Fruit fly (Drosophila melanogaster) whole organism, embryonic: Measurements from ENCODE around the gene baf.

Source experiments
- B-H1 ChIP-seq: fragments of 200-800 bp; sonication (Bioruptor generic); IDR thresholded peaks from 3 replicates; pipeline ENCODE4 v1.3.6; 2022; ENCODE audit warnings: missing biosample characterization, missing genetic modification characterization
- CG10267 ChIP-seq: fragments of 200-800 bp; sonication (Bioruptor generic); optimal IDR thresholded peaks from 2 replicates; lab custom pipeline; 2018; ENCODE audit warnings: missing biosample characterization, mild to moderate bottlenecking, missing genetic modification characterization, moderate library complexity
- CG10565 ChIP-seq: fragments of 200-800 bp; sonication (Bioruptor generic); optimal IDR thresholded peaks from 3 replicates; lab custom pipeline; 2016; ENCODE audit warnings: missing biosample characterization, mild to moderate bottlenecking, missing genetic modification characterization
- CG12391 ChIP-seq: fragments of 200-800 bp; sonication (Bioruptor generic); optimal IDR thresholded peaks from 3 replicates; lab custom pipeline; 2018; ENCODE audit warnings: missing biosample characterization, mild to moderate bottlenecking, missing genetic modification characterization, moderate library complexity
- CG12744 ChIP-seq: fragments of 200-800 bp; sonication (Bioruptor generic); optimal IDR thresholded peaks from 2 replicates; lab custom pipeline; 2016; ENCODE audit warnings: missing biosample characterization, missing genetic modification characterization
- CG15514 ChIP-seq: fragments of 200-800 bp; sonication (Bioruptor generic); optimal IDR thresholded peaks from 3 replicates; lab custom pipeline; 2017; ENCODE audit warnings: missing biosample characterization, missing genetic modification characterization, mild to moderate bottlenecking, moderate library complexity, missing genetic modification reagents
- CG15696 ChIP-seq: fragments of 200-800 bp; sonication (Bioruptor generic); optimal IDR thresholded peaks from 2 replicates; lab custom pipeline; 2019; ENCODE audit warnings: missing biosample characterization, mild to moderate bottlenecking, missing genetic modification characterization, moderate library complexity
- CG17612 ChIP-seq: fragments of 200-800 bp; sonication (Bioruptor generic); IDR thresholded peaks from 2 replicates; pipeline ENCODE4 v1.3.6; 2022; ENCODE audit warnings: missing biosample characterization, missing genetic modification characterization
- CG18764 ChIP-seq: fragments of 200-800 bp; sonication (Bioruptor generic); optimal IDR thresholded peaks from 3 replicates; lab custom pipeline; 2016; ENCODE audit warnings: missing biosample characterization, missing genetic modification characterization
- CG3065 ChIP-seq: fragments of 200-800 bp; sonication (Bioruptor generic); optimal IDR thresholded peaks from 2 replicates; lab custom pipeline; 2016; ENCODE audit warnings: missing biosample characterization, missing genetic modification characterization
- CG31224 ChIP-seq: fragments of 200-800 bp; sonication (Bioruptor generic); IDR thresholded peaks from 2 replicates; pipeline ENCODE4 v1.3.6; 2022; ENCODE audit warnings: missing biosample characterization, missing genetic modification characterization
- CG3847 ChIP-seq: fragments of 200-800 bp; sonication (Bioruptor generic); IDR thresholded peaks from 2 replicates; pipeline ENCODE4 v1.3.6; 2022; ENCODE audit warnings: missing biosample characterization, missing genetic modification characterization
- CG4424 ChIP-seq: fragments of 200-800 bp; sonication (Bioruptor generic); optimal IDR thresholded peaks from 3 replicates; lab custom pipeline; 2016; ENCODE audit warnings: missing biosample characterization, missing genetic modification characterization
- CG6272 ChIP-seq: fragments of 200-800 bp; sonication (Bioruptor generic); IDR thresholded peaks from 2 replicates; pipeline ENCODE4 v1.3.6; 2022; ENCODE audit warnings: missing biosample characterization, missing genetic modification characterization
- CG7745 ChIP-seq: fragments of 200-800 bp; sonication (Bioruptor generic); optimal IDR thresholded peaks from 2 replicates; lab custom pipeline; 2018; ENCODE audit warnings: missing biosample characterization, mild to moderate bottlenecking, missing genetic modification characterization, moderate library complexity
- CG7928 ChIP-seq: fragments of 200-800 bp; sonication (Bioruptor generic); optimal IDR thresholded peaks from 2 replicates; lab custom pipeline; 2017; ENCODE audit warnings: missing biosample characterization, mild to moderate bottlenecking, missing genetic modification characterization
- CG8281 ChIP-seq: fragments of 200-800 bp; sonication (Bioruptor generic); optimal IDR thresholded peaks from 2 replicates; lab custom pipeline; 2018; ENCODE audit warnings: missing biosample characterization, mild to moderate bottlenecking, missing genetic modification characterization, moderate library complexity
- D ChIP-seq, 2 experiments: fragments of 200-800 bp in 1 of 2; fragments of >200 bp in 1 of 2; sonication (Bioruptor generic) in 1 of 2; optimal IDR thresholded peaks; 2 replicates in 1 of 2; 3 replicates in 1 of 2; lab custom pipeline; 2017; ENCODE audit warnings: mild to moderate bottlenecking in 1 of 2, missing biosample characterization in 1 of 2, missing genetic modification characterization in 1 of 2, missing genetic modification reagents in 1 of 2
- HLHmδ ChIP-seq: fragments of 200-800 bp; sonication (Bioruptor generic); optimal IDR thresholded peaks from 2 replicates; lab custom pipeline; 2018; ENCODE audit warnings: missing biosample characterization, mild to moderate bottlenecking, missing genetic modification characterization, moderate library complexity
- Hr51 ChIP-seq, 2 experiments: fragments of 200-800 bp; sonication (Bioruptor generic); optimal IDR thresholded peaks; 2 replicates in 1 of 2; 3 replicates in 1 of 2; lab custom pipeline; 2016 to 2018; ENCODE audit warnings: missing biosample characterization in 2 of 2, missing genetic modification characterization in 2 of 2, mild to moderate bottlenecking in 1 of 2, moderate library complexity in 1 of 2
- Hr78 ChIP-seq, 2 experiments: fragments of 200-800 bp in 1 of 2; fragments of >200 bp in 1 of 2; sonication (Bioruptor generic) in 1 of 2; optimal IDR thresholded peaks; 2 replicates each; lab custom pipeline; 2017 to 2019; ENCODE audit warnings: missing biosample characterization in 2 of 2, missing genetic modification characterization in 2 of 2, mild to moderate bottlenecking in 1 of 2, moderate library complexity in 1 of 2
- Lhr ChIP-seq: fragments of 200-800 bp; sonication (Bioruptor generic); optimal IDR thresholded peaks from 3 replicates; lab custom pipeline; 2017; ENCODE audit warnings: mild to moderate bottlenecking, missing biosample characterization, missing genetic modification reagents, missing genetic modification characterization
- NFAT ChIP-seq: fragments of 200-800 bp; sonication (Bioruptor generic); IDR thresholded peaks from 2 replicates; pipeline ENCODE4 v1.3.6; 2022; ENCODE audit warnings: missing biosample characterization, missing genetic modification characterization
- NK7.1 ChIP-seq: fragments of 200-800 bp; sonication (Bioruptor generic); optimal IDR thresholded peaks from 3 replicates; lab custom pipeline; 2016; ENCODE audit warnings: missing biosample characterization, missing genetic modification characterization
- ci ChIP-seq: fragments of 200-800 bp; sonication (Bioruptor generic); IDR thresholded peaks from 3 replicates; pipeline ENCODE4 v1.3.6; 2022; ENCODE audit warnings: missing biosample characterization, missing genetic modification characterization
- corto ChIP-seq: fragments of 200-800 bp; sonication (Bioruptor generic); optimal IDR thresholded peaks from 2 replicates; lab custom pipeline; 2016; ENCODE audit warnings: missing biosample characterization, mild to moderate bottlenecking, missing genetic modification characterization, moderate library complexity
- da ChIP-seq: fragments of 200-800 bp; sonication (Bioruptor generic); optimal IDR thresholded peaks from 2 replicates; lab custom pipeline; 2016; ENCODE audit warnings: missing biosample characterization, missing genetic modification characterization
- dati ChIP-seq: fragments of 200-800 bp; sonication (Bioruptor generic); IDR thresholded peaks from 2 replicates; pipeline ENCODE4 v1.3.6; 2022; ENCODE audit warnings: missing biosample characterization, missing genetic modification characterization
- disco-r ChIP-seq: fragments of 200-800 bp; sonication (Bioruptor generic); optimal IDR thresholded peaks from 2 replicates; lab custom pipeline; 2016; ENCODE audit warnings: missing biosample characterization, missing genetic modification characterization
- fd64A ChIP-seq: fragments of 200-800 bp; sonication (Bioruptor generic); optimal IDR thresholded peaks from 3 replicates; lab custom pipeline; 2018; ENCODE audit warnings: missing biosample characterization, mild to moderate bottlenecking, missing genetic modification characterization
- ham ChIP-seq: fragments of 200-800 bp; sonication (Bioruptor generic); IDR thresholded peaks from 2 replicates; pipeline ENCODE4 v1.3.6; 2022; ENCODE audit warnings: missing biosample characterization, missing genetic modification characterization
- hb ChIP-seq: fragments of 200-800 bp; sonication (Bioruptor generic); IDR thresholded peaks from 3 replicates; pipeline ENCODE4 v1.3.6; 2022; ENCODE audit warnings: missing biosample characterization, missing genetic modification characterization; ENCODE audit not compliant: partially characterized antibody
- insv ChIP-seq, 2 experiments: fragments of 200-800 bp; sonication (Bioruptor generic); optimal IDR thresholded peaks; 3 replicates each; lab custom pipeline; 2016 to 2018; ENCODE audit warnings: missing biosample characterization in 2 of 2, missing genetic modification characterization in 2 of 2
- lmd ChIP-seq: fragments of 200-800 bp; sonication (Bioruptor generic); IDR thresholded peaks from 2 replicates; pipeline ENCODE4 v1.3.6; 2022; ENCODE audit warnings: missing biosample characterization, missing genetic modification characterization
- nmo ChIP-seq: fragments of 200-800 bp; sonication (Bioruptor generic); optimal IDR thresholded peaks from 2 replicates; lab custom pipeline; 2018; ENCODE audit warnings: missing biosample characterization, mild to moderate bottlenecking, missing genetic modification characterization, moderate library complexity
- onecut ChIP-seq: fragments of 200-800 bp; sonication (Bioruptor generic); IDR thresholded peaks from 2 replicates; pipeline ENCODE4 v1.3.6; 2022; ENCODE audit warnings: missing biosample characterization, missing genetic modification characterization
- pb ChIP-seq: fragments of 200-800 bp; sonication (Bioruptor generic); optimal IDR thresholded peaks from 3 replicates; lab custom pipeline; 2016; ENCODE audit warnings: missing biosample characterization, missing genetic modification characterization
- pfk ChIP-seq: fragments of 200-800 bp; sonication (Bioruptor generic); optimal IDR thresholded peaks from 2 replicates; lab custom pipeline; 2018; ENCODE audit warnings: missing biosample characterization, mild to moderate bottlenecking, missing genetic modification characterization, moderate library complexity
- pnt ChIP-seq: fragments of 200-800 bp; sonication (Bioruptor generic); optimal IDR thresholded peaks from 3 replicates; lab custom pipeline; 2016; ENCODE audit warnings: missing biosample characterization, missing genetic modification characterization
- pum ChIP-seq: fragments of 200-800 bp; sonication (Bioruptor generic); optimal IDR thresholded peaks from 2 replicates; lab custom pipeline; 2016; ENCODE audit warnings: missing biosample characterization, missing genetic modification characterization
- ranshi ChIP-seq: fragments of 200-800 bp; sonication (Bioruptor generic); IDR thresholded peaks from 2 replicates; pipeline ENCODE4 v1.3.6; 2022; ENCODE audit warnings: missing biosample characterization, missing genetic modification characterization
- sisA ChIP-seq: fragments of 200-800 bp; sonication (Bioruptor generic); IDR thresholded peaks from 2 replicates; pipeline ENCODE4 v1.3.6; 2022; ENCODE audit warnings: missing biosample characterization, missing genetic modification characterization
- sqz ChIP-seq: fragments of 200-800 bp; sonication (Bioruptor generic); optimal IDR thresholded peaks from 3 replicates; lab custom pipeline; 2018; ENCODE audit warnings: missing biosample characterization, mild to moderate bottlenecking, missing genetic modification characterization
- usp ChIP-seq: fragments of >200 bp; optimal IDR thresholded peaks from 2 replicates; lab custom pipeline; 2017; ENCODE audit warnings: missing biosample characterization, missing genetic modification characterization

The baf gene

dm6 chr2L:8042645-8043281 lies 13.5 kb downstream of the baf start, which contains the start of gene RpL36A (continued):
- TF ChIP-seq sisA (GFP tag; lab: Robert Waterston, UW) (no peak), usp (GFP tag; lab: Kevin White, UChicago) (no peak), corto (GFP tag; lab: Kevin White, UChicago) (no peak), B-H1 (GFP tag; lab: Robert Waterston, UW) (peak; percentile 27; the same call in 1 of the 3 replicates), fd64A (GFP tag; lab: Kevin White, UChicago) (peak; percentile 69), CG12391 (tag; lab: Kevin White, UChicago) (peak; percentile 69), pnt (GFP tag; lab: Kevin White, UChicago) (no peak), HLHmδ (GFP tag; lab: Kevin White, UChicago) (peak; percentile 52), insv (GFP tag; optimal IDR thresholded peaks at IDR 0.05; lab: Kevin White, UChicago) (peak in 1 of 2 experiments; percentile 54), CG31224 (GFP tag; lab: Robert Waterston, UW) (peak; percentile 20; the same call in 1 of the 2 replicates), Lhr (GFP tag; lab: Kevin White, UChicago) (peak; percentile 16), CG15514 (peak; percentile 52), lmd (peak; percentile 43; the same call in 1 of the 2 replicates), hb (peak; percentile 84), CG18764 (no peak), NK7.1 (peak; percentile 42), pfk (GFP tag; lab: Kevin White, UChicago) (peak; percentile 61), pum (GFP tag; lab: Kevin White, UChicago) (no peak), D (optimal IDR thresholded peaks at IDR 0.05; lab: Kevin White, UChicago) (peak; percentile 10), D (GFP tag; optimal IDR thresholded peaks at IDR 0.05; lab: Kevin White, UChicago) (no peak), nmo (GFP tag; lab: Kevin White, UChicago) (peak; percentile 47), Hr51 (GFP tag; optimal IDR thresholded peaks at IDR 0.05; lab: Kevin White, UChicago) (peak; percentile 29 to 47), ranshi (GFP tag; lab: Robert Waterston, UW) (peak; percentile 52; the same call in 1 of the 2 replicates), CG10565 (GFP tag; lab: Kevin White, UChicago) (no peak), CG7928 (no peak), Hr78 (GFP tag; optimal IDR thresholded peaks at IDR 0.05; lab: Kevin White, UChicago) (no peak), dati (GFP tag; lab: Robert Waterston, UW) (no peak), CG12744 (GFP tag; lab: Kevin White, UChicago) (peak; percentile 46), pb (peak; percentile 34), ham (GFP tag; lab: Robert Waterston, UW) (no peak), CG4424 (peak; percentile 17), ci (GFP tag; lab: Robert Waterston, UW) (peak; percentile 84), CG7745 (tag; lab: Kevin White, UChicago) (peak; percentile 34), da (peak; percentile 35), disco-r (GFP tag; lab: Kevin White, UChicago) (peak; percentile 53), CG3847 (GFP tag; lab: Robert Waterston, UW) (peak; percentile 50), sqz (GFP tag; lab: Kevin White, UChicago) (no peak), NFAT (GFP tag; lab: Robert Waterston, UW) (peak; percentile 82), CG10267 (peak; percentile 63), CG17612 (GFP tag; lab: Robert Waterston, UW) (no peak), CG6272 (peak; percentile 15; the same call in 1 of the 2 replicates), CG15696 (tag; lab: Kevin White, UChicago) (no peak), CG3065 (GFP tag; lab: Kevin White, UChicago) (no peak), onecut (GFP tag; lab: Robert Waterston, UW) (peak; percentile 69), CG8281 (tag; lab: Kevin White, UChicago) (no peak)
